Fruit fly (Drosophila melanogaster): ENCODE measurements around the gene sn.
A peak's percentile ranks its signal among the peaks of the same experiment; 100 is the strongest.

sn gene

dm6 chrX:7934679-7935078, 29.1 kb upstream of the sn start, which contains the start of gene RpS14b (continued):
- TF ChIP-seq CG13775 (GFP tag; optimal IDR thresholded peaks at IDR 0.05) (peak; percentile 82), Deaf1 (tag; optimal IDR thresholded peaks at IDR 0.05) (peak; percentile 7), Fer2 (tag; optimal IDR thresholded peaks at IDR 0.05) (peak; percentile 38), ara (GFP tag; IDR thresholded peaks at IDR 0.05) (peak; percentile 56), CG17802 (tag; optimal IDR thresholded peaks at IDR 0.05) (no peak), insv (GFP tag; optimal IDR thresholded peaks at IDR 0.05) (peak in 1 of 2 experiments; percentile 43), Bgb (GFP tag; IDR thresholded peaks at IDR 0.05; ENCODE audit: partially characterized antibody) (peak; percentile 69), sisA (GFP tag; IDR thresholded peaks at IDR 0.05) (peak; percentile 24; the same call in 1 of the 2 replicates), Kr (GFP tag; optimal IDR thresholded peaks at IDR 0.05) (no peak), Optix (GFP tag; IDR thresholded peaks at IDR 0.05) (0 out of 3 replicates have a peak, but pooled peaks have one; percentile 40), Neu2 (GFP tag; optimal IDR thresholded peaks at IDR 0.05; ENCODE audit: borderline replicate concordance) (no peak), ase (GFP tag; IDR thresholded peaks at IDR 0.05) (peak; percentile 67; the same call in 2 of the 3 replicates), Hey (tag; optimal IDR thresholded peaks at IDR 0.05) (peak; percentile 52), H2.0 (GFP tag; IDR thresholded peaks at IDR 0.05) (peak; percentile 52; the same call in 1 of the 2 replicates), Ets97D (GFP tag; optimal IDR thresholded peaks at IDR 0.05) (peak; percentile 98), D (optimal IDR thresholded peaks at IDR 0.05) (no peak), D (GFP tag; optimal IDR thresholded peaks at IDR 0.05) (no peak), Dref (GFP tag; IDR thresholded peaks at IDR 0.05) (peak; percentile 88), CG13894 (tag; optimal IDR thresholded peaks at IDR 0.05) (peak; percentile 41), chn (GFP tag; optimal IDR thresholded peaks at IDR 0.05) (peak; percentile 45), CG13296 (GFP tag; optimal IDR thresholded peaks at IDR 0.05) (peak; percentile 81), sim (GFP tag; IDR thresholded peaks at IDR 0.05) (peak; percentile 42; the same call in 1 of the 2 replicates), Myb (GFP tag; optimal IDR thresholded peaks at IDR 0.05) (peak; percentile 48), Dll (GFP tag; IDR thresholded peaks at IDR 0.05; ENCODE audit: partially characterized antibody) (peak; percentile 70), zen (tag; optimal IDR thresholded peaks at IDR 0.05) (peak; percentile 25), wor (GFP tag; IDR thresholded peaks at IDR 0.05) (no peak), CG17359 (tag; optimal IDR thresholded peaks at IDR 0.05) (peak; percentile 14), ap (GFP tag; IDR thresholded peaks at IDR 0.05) (no peak; the same call in 1 of the 2 replicates), amos (GFP tag; IDR thresholded peaks at IDR 0.05; ENCODE audit: partially characterized antibody) (peak; percentile 83), CG31224 (GFP tag; IDR thresholded peaks at IDR 0.05) (peak; percentile 47), hkb (optimal IDR thresholded peaks at IDR 0.05) (peak; percentile 36), hkb (GFP tag; IDR thresholded peaks at IDR 0.05) (peak; percentile 71), Hr51 (GFP tag; optimal IDR thresholded peaks at IDR 0.05) (peak; percentile 29 to 63), CG10565 (GFP tag; optimal IDR thresholded peaks at IDR 0.05) (no peak), CG8924 (tag; optimal IDR thresholded peaks at IDR 0.05) (no peak), CG14441 (GFP tag; IDR thresholded peaks at IDR 0.05) (peak; percentile 64), ftz-f1 (GFP tag; optimal IDR thresholded peaks at IDR 0.05) (no peak), CG14667 (GFP tag; IDR thresholded peaks at IDR 0.05) (no peak), HLH4C (GFP tag; IDR thresholded peaks at IDR 0.05; ENCODE audit: partially characterized antibody) (peak; percentile 72), CG42726 (GFP tag; IDR thresholded peaks at IDR 0.05; ENCODE audit: partially characterized antibody) (peak; percentile 70; the same call in 1 of the 2 replicates), ken (GFP tag; IDR thresholded peaks at IDR 0.05) (peak; percentile 60; the same call in 1 of the 3 replicates), Xbp1 (GFP tag; optimal IDR thresholded peaks at IDR 0.05) (peak; percentile 62), CG4282 (GFP tag; optimal IDR thresholded peaks at IDR 0.05) (peak; percentile 42), CG12744 (GFP tag; optimal IDR thresholded peaks at IDR 0.05) (no peak), CG6854 (GFP tag; optimal IDR thresholded peaks at IDR 0.05) (peak; percentile 32), Dip2 (GFP tag; IDR thresholded peaks at IDR 0.05) (no peak), stc (GFP tag; IDR thresholded peaks at IDR 0.05) (peak; percentile 65; the same call in 1 of the 2 replicates), CG11560 (tag; IDR thresholded peaks at IDR 0.05) (no peak), NC2β (GFP tag; optimal IDR thresholded peaks at IDR 0.05) (peak; percentile 70), Drgx (GFP tag; IDR thresholded peaks at IDR 0.05) (no peak), CG5180 (GFP tag; optimal IDR thresholded peaks at IDR 0.05) (no peak)

All from whole organism, embryonic.